Fruit fly (Drosophila melanogaster): ENCODE measurements around the gene Spn.

Spn gene

dm6 chr3L:2554118-2554814 is at the start of gene Spn (continued):
- TF ChIP-seq bsh (GFP tag; optimal IDR thresholded peaks at IDR 0.05) (peak in 1 of 2 experiments; percentile 24), sqz (GFP tag; optimal IDR thresholded peaks at IDR 0.05) (peak; percentile 16), Hr39 (optimal IDR thresholded peaks at IDR 0.05) (no peak), Sry-δ (GFP tag; optimal IDR thresholded peaks at IDR 0.05) (peak; percentile 98), D (optimal IDR thresholded peaks at IDR 0.05) (no peak), D (GFP tag; optimal IDR thresholded peaks at IDR 0.05) (no peak), CG11085 (GFP tag; IDR thresholded peaks at IDR 0.05) (no peak), CG12769 (tag; optimal IDR thresholded peaks at IDR 0.05) (no peak), Sox102F (GFP tag; optimal IDR thresholded peaks at IDR 0.05) (no peak), sob (GFP tag; IDR thresholded peaks at IDR 0.05) (peak; percentile 60), trem (tag; optimal IDR thresholded peaks at IDR 0.05) (peak; percentile 70), Hr78 (GFP tag; optimal IDR thresholded peaks at IDR 0.05) (no peak), vvl (GFP tag; IDR thresholded peaks at IDR 0.05) (peak; percentile 76; the same call in 1 of the 2 replicates), bowl (GFP tag; IDR thresholded peaks at IDR 0.05) (no peak), CG12071 (GFP tag; optimal IDR thresholded peaks at IDR 0.05) (no peak), CG11696 (GFP tag; IDR thresholded peaks at IDR 0.05) (no peak), Drgx (GFP tag; IDR thresholded peaks at IDR 0.05) (peak; percentile 61), CG9727 (GFP tag; optimal IDR thresholded peaks at IDR 0.05) (no peak), ash1 (GFP tag; optimal IDR thresholded peaks at IDR 0.05) (no peak), Hmx (GFP tag; optimal IDR thresholded peaks at IDR 0.05) (no peak), HmgD (GFP tag; optimal IDR thresholded peaks at IDR 0.05) (peak; percentile 50), lmd (GFP tag; IDR thresholded peaks at IDR 0.05) (no peak), Pdp1 (GFP tag; optimal IDR thresholded peaks at IDR 0.05) (peak in 1 of 2 experiments; percentile 48), peb (GFP tag; IDR thresholded peaks at IDR 0.05) (no peak), nom (GFP tag; optimal IDR thresholded peaks at IDR 0.05) (peak; percentile 31), CG8290 (GFP tag; optimal IDR thresholded peaks at IDR 0.05) (no peak), CG8290 (tag; optimal IDR thresholded peaks at IDR 0.05) (no peak), Fer2 (tag; optimal IDR thresholded peaks at IDR 0.05) (no peak), Nf-YC (tag; optimal IDR thresholded peaks at IDR 0.05) (no peak), CG9215 (GFP tag; IDR thresholded peaks at IDR 0.05) (no peak), CG8388 (GFP tag; optimal IDR thresholded peaks at IDR 0.05) (no peak), CG17328 (GFP tag; IDR thresholded peaks at IDR 0.05) (no peak), ewg (GFP tag; optimal IDR thresholded peaks at IDR 0.05) (peak; percentile 21), CG33213 (GFP tag; optimal IDR thresholded peaks at IDR 0.05) (peak; percentile 80), CG8359 (GFP tag; optimal IDR thresholded peaks at IDR 0.05; ENCODE audit: borderline replicate concordance) (peak; percentile 100), CG16813 (GFP tag; IDR thresholded peaks at IDR 0.05; ENCODE audit: partially characterized antibody) (peak; percentile 98), klu (GFP tag; IDR thresholded peaks at IDR 0.05) (no peak; the same call in 1 of the 2 replicates), Meics (GFP tag; optimal IDR thresholded peaks at IDR 0.05) (no peak), bbx (GFP tag; IDR thresholded peaks at IDR 0.05; ENCODE audit: partially characterized antibody) (peak; percentile 99), zen2 (GFP tag; IDR thresholded peaks at IDR 0.05; ENCODE audit: partially characterized antibody) (peak; percentile 99), corto (GFP tag; optimal IDR thresholded peaks at IDR 0.05) (peak; percentile 20), dysf (GFP tag; IDR thresholded peaks at IDR 0.05) (no peak; the same call in 2 of the 3 replicates), CG6791 (GFP tag; IDR thresholded peaks at IDR 0.05; ENCODE audit: partially characterized antibody) (peak; percentile 99), GATAe (GFP tag; conservative IDR thresholded peaks at IDR 0.05) (no peak), CG12299 (tag; optimal IDR thresholded peaks at IDR 0.05) (peak; percentile 38), CG8924 (tag; optimal IDR thresholded peaks at IDR 0.05) (peak; percentile 32), nau (GFP tag; optimal IDR thresholded peaks at IDR 0.05) (peak; percentile 45), CG31441 (GFP tag; IDR thresholded peaks at IDR 0.05) (no peak), CG12942 (GFP tag; optimal IDR thresholded peaks at IDR 0.05) (no peak), sens (GFP tag) (peak; percentile 90)
